Fruit fly (Drosophila melanogaster): ENCODE data around the gene PH4alphaSG1.

PH4alphaSG1 gene

dm6 chr3R:30501174-30501573, 4.3 kb downstream of the PH4alphaSG1 start (continued):
- TF ChIP-seq slou (GFP tag; optimal IDR thresholded peaks at IDR 0.05), result no peak
- no peak for TF ChIP-seq CG2712 (tag; optimal IDR thresholded peaks at IDR 0.05)
- no peak for TF ChIP-seq stc (GFP tag; IDR thresholded peaks at IDR 0.05)
- TF ChIP-seq CG30403 (GFP tag; optimal IDR thresholded peaks at IDR 0.05), result peak; percentile 44
- TF ChIP-seq otp (GFP tag; IDR thresholded peaks at IDR 0.05), result no peak
- no peak for TF ChIP-seq Bdp1 (GFP tag; optimal IDR thresholded peaks at IDR 0.05)
- no peak for TF ChIP-seq cad (GFP tag; optimal IDR thresholded peaks at IDR 0.05)
- no peak for TF ChIP-seq CG17385 (GFP tag; optimal IDR thresholded peaks at IDR 0.05)
- no peak for TF ChIP-seq sug (tag; optimal IDR thresholded peaks at IDR 0.05)
- TF ChIP-seq D (optimal IDR thresholded peaks at IDR 0.05), result no peak
- no peak for TF ChIP-seq D (GFP tag; optimal IDR thresholded peaks at IDR 0.05)
- no peak for TF ChIP-seq tll (GFP tag; optimal IDR thresholded peaks at IDR 0.05)
- TF ChIP-seq CG3407 (GFP tag; optimal IDR thresholded peaks at IDR 0.05), result no peak
- no peak for TF ChIP-seq Spps (tag; optimal IDR thresholded peaks at IDR 0.05)
- TF ChIP-seq Nf-YC (tag; optimal IDR thresholded peaks at IDR 0.05), result no peak
- no peak for TF ChIP-seq tna (GFP tag; IDR thresholded peaks at IDR 0.05; ENCODE audit: partially characterized antibody)
- peak; percentile 32; the same call in 1 of the 2 replicates for TF ChIP-seq ttk (GFP tag; IDR thresholded peaks at IDR 0.05)
- TF ChIP-seq gem (tag; optimal IDR thresholded peaks at IDR 0.05), result peak; percentile 59
- no peak for TF ChIP-seq CG1529 (GFP tag; optimal IDR thresholded peaks at IDR 0.05)
- no peak for TF ChIP-seq pfk (GFP tag; optimal IDR thresholded peaks at IDR 0.05)
- no peak for TF ChIP-seq CG4707 (GFP tag; optimal IDR thresholded peaks at IDR 0.05)
- no peak for TF ChIP-seq tap (tag; optimal IDR thresholded peaks at IDR 0.05)
- TF ChIP-seq ftz-f1 (GFP tag; optimal IDR thresholded peaks at IDR 0.05), result no peak
- TF ChIP-seq Camta (GFP tag; optimal IDR thresholded peaks at IDR 0.05), result no peak
- TF ChIP-seq CHES-1-like (GFP tag; optimal IDR thresholded peaks at IDR 0.05), result no peak
- TF ChIP-seq CG8281 (tag; optimal IDR thresholded peaks at IDR 0.05), result no peak
- 0 out of 2 replicates have a peak, but pooled peaks have one; percentile 16 for TF ChIP-seq E2f1 (GFP tag; IDR thresholded peaks at IDR 0.05)
- no peak for TF ChIP-seq mam (GFP tag; optimal IDR thresholded peaks at IDR 0.05)
- no peak for TF ChIP-seq sd (tag; optimal IDR thresholded peaks at IDR 0.05)
- TF ChIP-seq TFAM (GFP tag; optimal IDR thresholded peaks at IDR 0.05), result no peak
- TF ChIP-seq Bgb (GFP tag; IDR thresholded peaks at IDR 0.05; ENCODE audit: partially characterized antibody), result no peak
- TF ChIP-seq Dfd (GFP tag; optimal IDR thresholded peaks at IDR 0.05), result no peak
- TF ChIP-seq gt (GFP tag; IDR thresholded peaks at IDR 0.05), result no peak
- no peak for TF ChIP-seq CG31365 (tag; optimal IDR thresholded peaks at IDR 0.05)
- no peak for TF ChIP-seq sna (GFP tag; IDR thresholded peaks at IDR 0.05; ENCODE audit: partially characterized antibody)
- TF ChIP-seq en (GFP tag; optimal IDR thresholded peaks at IDR 0.05), result no peak
- TF ChIP-seq Sry-β (GFP tag; optimal IDR thresholded peaks at IDR 0.05), result no peak
- peak; percentile 7 for TF ChIP-seq Dip3 (GFP tag; optimal IDR thresholded peaks at IDR 0.05)
- TF ChIP-seq CG13624 (GFP tag; optimal IDR thresholded peaks at IDR 0.05), result no peak
- TF ChIP-seq Hr51 (GFP tag; optimal IDR thresholded peaks at IDR 0.05), result no peak
- no peak for TF ChIP-seq wek (GFP tag; optimal IDR thresholded peaks at IDR 0.05)
- peak; percentile 49 for TF ChIP-seq CG2120 (GFP tag; optimal IDR thresholded peaks at IDR 0.05)
- TF ChIP-seq CG10431 (GFP tag; optimal IDR thresholded peaks at IDR 0.05), result no peak
- TF ChIP-seq exex (tag; optimal IDR thresholded peaks at IDR 0.05), result no peak
- TF ChIP-seq CG8359 (GFP tag; optimal IDR thresholded peaks at IDR 0.05; ENCODE audit: borderline replicate concordance), result no peak
- TF ChIP-seq inv (GFP tag; IDR thresholded peaks at IDR 0.05; ENCODE audit: partially characterized antibody), result no peak
- no peak for TF ChIP-seq CG1647 (GFP tag; optimal IDR thresholded peaks at IDR 0.05)
- no peak for TF ChIP-seq CG17912 (GFP tag; optimal IDR thresholded peaks at IDR 0.05)
- no peak for TF ChIP-seq fd64A (GFP tag; optimal IDR thresholded peaks at IDR 0.05)
- TF ChIP-seq Optix (GFP tag; IDR thresholded peaks at IDR 0.05), result no peak
- TF ChIP-seq CG8089 (GFP tag; optimal IDR thresholded peaks at IDR 0.05), result no peak
